Worm (Caenorhabditis elegans) whole organism, L4 larva: Measurements from ENCODE around the gene efk-1.

Source experiments
- F10B5.3 ChIP-seq: sonication (generic microtip); optimal IDR thresholded peaks from 2 replicates; lab custom pipeline; 2016; ENCODE audit warnings: mild to moderate bottlenecking, missing genetic modification characterization, missing compliant biosample characterization
- R02D3.7 ChIP-seq: fragments of 150-350 bp; sonication (generic microtip); optimal IDR thresholded peaks from 3 replicates; lab custom pipeline; 2014; ENCODE audit warnings: missing biosample characterization, missing genetic modification characterization
- ZK546.5 ChIP-seq, 2 experiments: sonication (generic microtip); optimal IDR thresholded peaks; 2 replicates each; lab custom pipeline; 2017; ENCODE audit warnings: missing biosample characterization in 2 of 2, missing genetic modification characterization in 2 of 2
- fkh-10 ChIP-seq: fragments of 150-350 bp; optimal IDR thresholded peaks from 2 replicates; lab custom pipeline; 2014; ENCODE audit warnings: missing biosample characterization, missing genetic modification reagents, missing genetic modification characterization
- fos-1 ChIP-seq: fragments of 150-350 bp; optimal IDR thresholded peaks from 2 replicates; lab custom pipeline; 2014; ENCODE audit warnings: missing biosample characterization, missing genetic modification characterization
- hmg-1.1 ChIP-seq: fragments of 200-800 bp; sonication (Bioruptor generic); IDR thresholded peaks from 2 replicates; pipeline ENCODE4 v1.3.6; 2022; ENCODE audit warnings: missing genetic modification reagents, missing genetic modification characterization, missing compliant biosample characterization
- nhr-28 ChIP-seq: fragments of 150-350 bp; optimal IDR thresholded peaks from 2 replicates; lab custom pipeline; 2014; ENCODE audit warnings: missing biosample characterization, missing genetic modification characterization
- nhr-76 ChIP-seq: fragments of 150-350 bp; optimal IDR thresholded peaks from 2 replicates; lab custom pipeline; 2014; ENCODE audit warnings: missing biosample characterization, missing genetic modification characterization
- pha-4 ChIP-seq, 2 experiments: fragments of 150-350 bp in 1 of 2; fragments of 200-800 bp in 1 of 2; sonication (Bioruptor generic) in 1 of 2; IDR thresholded peaks in 1 of 2; optimal IDR thresholded peaks in 1 of 2; 2 replicates each; pipeline versions ENCODE4 v1.3.6 to Lab custom; 2014 to 2022; ENCODE audit warnings: missing genetic modification characterization in 2 of 2, missing genetic modification reagents in 2 of 2, missing biosample characterization in 1 of 2, missing compliant biosample characterization in 1 of 2
- tra-1 ChIP-seq: fragments of 200-800 bp; sonication (Bioruptor generic); IDR thresholded peaks from 2 replicates; pipeline ENCODE4 v1.3.6; 2022; ENCODE audit warnings: missing genetic modification reagents, missing genetic modification characterization, missing compliant biosample characterization
- unc-62 ChIP-seq, 3 experiments: fragments of 150-350 bp in 1 of 3; sonication (generic microtip); optimal IDR thresholded peaks in 2 of 3; peaks in 1 of 3; 1 replicate in 1 of 3; 2 replicates in 2 of 3; lab custom pipeline; 2014 to 2017; ENCODE audit warnings: missing biosample characterization in 3 of 3, missing genetic modification characterization in 3 of 3, missing genetic modification reagents in 3 of 3, missing genotype in 1 of 3
- vab-7 ChIP-seq: fragments of 200-800 bp; sonication (Bioruptor generic); IDR thresholded peaks from 2 replicates; pipeline ENCODE4 v1.3.6; 2022; ENCODE audit warnings: missing genetic modification reagents, missing genetic modification characterization, missing compliant biosample characterization
- zfp-3 ChIP-seq: fragments of 200-800 bp; sonication (Bioruptor generic); conservative IDR thresholded peaks from 2 replicates; pipeline ENCODE4 v1.3.6; 2022; ENCODE audit warnings: missing genetic modification reagents, missing genetic modification characterization, missing compliant biosample characterization

DNA sequence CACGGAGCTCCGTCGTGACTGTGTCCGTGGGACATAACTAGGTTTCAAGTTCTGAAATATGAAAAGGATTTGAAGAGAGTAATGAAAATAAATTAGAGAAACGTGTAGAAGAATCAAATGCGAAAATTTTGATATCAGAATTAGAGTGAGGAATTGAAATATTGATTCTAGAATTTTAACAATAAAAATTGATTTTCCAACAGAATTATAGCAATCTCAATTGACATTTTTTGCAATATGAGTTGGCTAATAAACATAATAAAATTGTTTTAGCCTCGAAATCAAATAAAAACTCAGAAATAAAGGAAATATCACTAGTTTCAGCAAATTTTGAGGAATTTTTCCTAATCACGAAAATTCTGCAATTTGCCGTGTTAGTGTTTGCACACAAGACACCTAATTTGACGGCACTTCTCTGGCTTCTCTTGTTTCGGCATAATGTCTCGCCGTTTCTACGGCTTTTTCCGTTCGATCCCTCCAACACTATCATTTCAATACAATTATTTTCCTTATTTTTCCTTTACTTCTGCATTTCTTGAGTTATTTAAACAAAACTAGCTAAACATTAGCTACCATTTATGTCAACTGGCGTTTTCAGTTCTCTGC lies 52.0 kb downstream of the efk-1 start, which contains the start of gene nmt-1:
- TF ChIP-seq nhr-76 (tag; lab: Kevin White, UChicago) (no peak), hmg-1.1 (peak; percentile 55), ZK546.5 (tag; optimal IDR thresholded peaks at IDR 0.05; lab: Kevin White, UChicago) (no peak), fkh-10 (GFP tag; lab: Kevin White, UChicago) (no peak), R02D3.7 (tag; lab: Kevin White, UChicago) (no peak), tra-1 (GFP tag; lab: Robert Waterston, UW) (no peak), F10B5.3 (tag; lab: Kevin White, UChicago) (no peak), zfp-3 (GFP tag; lab: Robert Waterston, UW) (no peak), nhr-28 (tag; lab: Kevin White, UChicago) (no peak), fos-1 (tag; lab: Kevin White, UChicago) (no peak), unc-62 (GFP tag; optimal IDR thresholded peaks at IDR 0.05 in 1 of 2; lab: Kevin White, UChicago) (no peak), unc-62 (tag; optimal IDR thresholded peaks at IDR 0.05; lab: Kevin White, UChicago) (no peak), pha-4 (GFP tag; IDR thresholded peaks at IDR 0.05; lab: Robert Waterston, UW) (no peak), pha-4 (tag; optimal IDR thresholded peaks at IDR 0.05; lab: Kevin White, UChicago) (no peak), vab-7 (GFP tag; lab: Robert Waterston, UW) (no peak)
